Worm (Caenorhabditis elegans) whole organism, young adult: ENCODE measurements around the gene rpl-36.A.

ENCODE experiments used
- Y67H2A.10 ChIP-seq: fragments of 200-800 bp; sonication (Bioruptor generic); conservative IDR thresholded peaks from 2 replicates; pipeline ENCODE4 v1.3.6; 2022; ENCODE audit warnings: missing genetic modification reagents, missing genetic modification characterization, missing compliant biosample characterization
- die-1 ChIP-seq: sonication (generic microtip); optimal IDR thresholded peaks from 2 replicates; lab custom pipeline; 2016; ENCODE audit warnings: missing genotype, mild to moderate bottlenecking, missing genetic modification characterization, missing compliant biosample characterization
- efl-1 ChIP-seq: fragments of 150-350 bp; optimal IDR thresholded peaks from 2 replicates; lab custom pipeline; 2014; ENCODE audit warnings: missing biosample characterization, missing genetic modification reagents, missing genetic modification characterization
- tlf-1 ChIP-seq: fragments of 200-800 bp; sonication (Bioruptor generic); optimal IDR thresholded peaks from 2 replicates; lab custom pipeline; 2018; ENCODE audit warnings: mild to moderate bottlenecking, missing genetic modification characterization, missing compliant biosample characterization
- unc-62 ChIP-seq: fragments of 150-350 bp; optimal IDR thresholded peaks from 2 replicates; lab custom pipeline; 2014; ENCODE audit warnings: missing biosample characterization, missing genetic modification reagents, missing genetic modification characterization

- TF ChIP-seq unc-62 (GFP tag; lab: Kevin White, UChicago) = no peak
- TF ChIP-seq die-1 = no peak
- TF ChIP-seq tlf-1 (GFP tag; lab: Kevin White, UChicago) = no peak
- no peak for TF ChIP-seq efl-1 (GFP tag; lab: Kevin White, UChicago)
- no peak for TF ChIP-seq Y67H2A.10 (GFP tag; lab: Robert Waterston, UW)
Observed at ce11 chrII:11110419-11110818, 13.4 kb upstream of the rpl-36.A start.
